Fruit fly (Drosophila melanogaster) whole organism, embryonic: ENCODE data around the gene CG43707.
A peak's percentile ranks its signal among the peaks of the same experiment; 100 is the strongest.

ENCODE experiments used
- Awh ChIP-seq: fragments of 200-800 bp; sonication (Bioruptor generic); IDR thresholded peaks from 2 replicates; pipeline ENCODE4, ENCODE4 v1.3.6; 2022; ENCODE audit warnings: missing biosample characterization, missing genetic modification characterization
- B-H1 ChIP-seq: fragments of 200-800 bp; sonication (Bioruptor generic); IDR thresholded peaks from 3 replicates; pipeline ENCODE4 v1.3.6; 2022; ENCODE audit warnings: missing biosample characterization, missing genetic modification characterization
- BEAF-32 ChIP-seq: fragments of 200-800 bp; sonication (Bioruptor generic); optimal IDR thresholded peaks from 3 replicates; lab custom pipeline; 2017; ENCODE audit warnings: missing biosample characterization, missing genetic modification characterization, mild to moderate bottlenecking, moderate library complexity, missing genetic modification reagents
- CG10321 ChIP-seq: fragments of 200-800 bp; sonication (Bioruptor generic); IDR thresholded peaks from 2 replicates; pipeline ENCODE4 v1.3.6; 2022; ENCODE audit warnings: missing biosample characterization, missing genetic modification characterization
- CG12769 ChIP-seq: fragments of 200-800 bp; sonication (Bioruptor generic); optimal IDR thresholded peaks from 2 replicates; lab custom pipeline; 2019; ENCODE audit warnings: missing biosample characterization, mild to moderate bottlenecking, missing genetic modification characterization, moderate library complexity
- CG13296 ChIP-seq: fragments of 200-800 bp; sonication (Bioruptor generic); optimal IDR thresholded peaks from 3 replicates; lab custom pipeline; 2018; ENCODE audit warnings: missing biosample characterization, mild to moderate bottlenecking, missing genetic modification characterization
- CG13894 ChIP-seq: fragments of 200-800 bp; sonication (Bioruptor generic); optimal IDR thresholded peaks from 3 replicates; lab custom pipeline; 2018; ENCODE audit warnings: missing biosample characterization, mild to moderate bottlenecking, missing genetic modification characterization, moderate library complexity
- CG14014 ChIP-seq: fragments of 200-800 bp; sonication (Bioruptor generic); IDR thresholded peaks from 2 replicates; pipeline ENCODE4 v1.3.6; 2022; ENCODE audit warnings: missing biosample characterization, missing genetic modification characterization
- CG14860 ChIP-seq: fragments of 200-800 bp; sonication (Bioruptor generic); IDR thresholded peaks from 3 replicates; pipeline ENCODE4 v1.3.6; 2022; ENCODE audit warnings: missing biosample characterization, missing genetic modification characterization; ENCODE audit not compliant: partially characterized antibody
- CG17186 ChIP-seq: fragments of 200-800 bp; sonication (Bioruptor generic); optimal IDR thresholded peaks from 3 replicates; lab custom pipeline; 2017; ENCODE audit warnings: missing biosample characterization, missing genetic modification reagents, missing genetic modification characterization
- CG17802 ChIP-seq: fragments of 200-800 bp; sonication (Bioruptor generic); optimal IDR thresholded peaks from 2 replicates; lab custom pipeline; 2018; ENCODE audit warnings: missing biosample characterization, mild to moderate bottlenecking, missing genetic modification characterization, moderate library complexity
- CG3407 ChIP-seq: fragments of 200-800 bp; sonication (Bioruptor generic); optimal IDR thresholded peaks from 2 replicates; lab custom pipeline; 2018; ENCODE audit warnings: missing biosample characterization, mild to moderate bottlenecking, missing genetic modification characterization
- CG42726 ChIP-seq: fragments of 200-800 bp; sonication (Bioruptor generic); IDR thresholded peaks from 2 replicates; pipeline ENCODE4 v1.3.6; 2022; ENCODE audit warnings: missing biosample characterization, missing genetic modification characterization; ENCODE audit not compliant: partially characterized antibody
- CG4360 ChIP-seq: fragments of 200-800 bp; sonication (Bioruptor generic); IDR thresholded peaks from 2 replicates; pipeline ENCODE4 v1.3.6; 2022; ENCODE audit warnings: missing biosample characterization, missing genetic modification characterization
- CG5245 ChIP-seq: fragments of 200-800 bp; sonication (Bioruptor generic); optimal IDR thresholded peaks from 3 replicates; lab custom pipeline; 2016; ENCODE audit warnings: missing biosample characterization, missing genetic modification characterization
- CG6654 ChIP-seq: fragments of 200-800 bp; sonication (Bioruptor generic); optimal IDR thresholded peaks from 2 replicates; lab custom pipeline; 2017; ENCODE audit warnings: missing biosample characterization, mild to moderate bottlenecking, missing genetic modification characterization
- CG6854 ChIP-seq: fragments of 200-800 bp; sonication (Bioruptor generic); optimal IDR thresholded peaks from 3 replicates; lab custom pipeline; 2017; ENCODE audit warnings: missing biosample characterization, mild to moderate bottlenecking, missing genetic modification characterization
- CG7372 ChIP-seq: fragments of 200-800 bp; sonication (Bioruptor generic); IDR thresholded peaks from 2 replicates; pipeline ENCODE4 v1.3.6; 2022; ENCODE audit warnings: missing biosample characterization, missing genetic modification characterization
- CG7928 ChIP-seq: fragments of 200-800 bp; sonication (Bioruptor generic); optimal IDR thresholded peaks from 2 replicates; lab custom pipeline; 2017; ENCODE audit warnings: missing biosample characterization, mild to moderate bottlenecking, missing genetic modification characterization
- E2f2 ChIP-seq: fragments of 200-800 bp; sonication (Bioruptor generic); IDR thresholded peaks from 2 replicates; pipeline ENCODE4 v1.3.6; 2022; ENCODE audit warnings: missing biosample characterization, missing genetic modification characterization
- Eip74EF ChIP-seq, 2 experiments: fragments of 200-800 bp in 1 of 2; fragments of >200 bp in 1 of 2; sonication (Bioruptor generic) in 1 of 2; optimal IDR thresholded peaks; 2 replicates each; lab custom pipeline; 2017 to 2019; ENCODE audit warnings: missing biosample characterization in 2 of 2, missing genetic modification characterization in 2 of 2, mild to moderate bottlenecking in 1 of 2, moderate library complexity in 1 of 2
- Fer1 ChIP-seq: fragments of 200-800 bp; sonication (Bioruptor generic); optimal IDR thresholded peaks from 2 replicates; lab custom pipeline; 2017; ENCODE audit warnings: missing biosample characterization, mild to moderate bottlenecking, missing genetic modification characterization
- Gsc ChIP-seq: fragments of 200-800 bp; sonication (Bioruptor generic); IDR thresholded peaks from 2 replicates; pipeline ENCODE4 v1.3.6; 2022; ENCODE audit warnings: missing biosample characterization, missing genetic modification characterization
- Gug ChIP-seq: fragments of 200-800 bp; sonication (Bioruptor generic); IDR thresholded peaks from 4 replicates; pipeline ENCODE4 v1.3.6; 2022; ENCODE audit warnings: missing biosample characterization, missing genetic modification characterization
- Hr3 ChIP-seq: fragments of 200-800 bp; sonication (Bioruptor generic); optimal IDR thresholded peaks from 3 replicates; lab custom pipeline; 2016; ENCODE audit warnings: missing biosample characterization, missing genetic modification characterization
- Oaz ChIP-seq: fragments of 200-800 bp; sonication (Bioruptor generic); IDR thresholded peaks from 2 replicates; pipeline ENCODE4 v1.3.6; 2022; ENCODE audit warnings: missing biosample characterization, missing genetic modification characterization
- Xbp1 ChIP-seq: fragments of 200-800 bp; sonication (Bioruptor generic); optimal IDR thresholded peaks from 3 replicates; lab custom pipeline; 2016; ENCODE audit warnings: missing biosample characterization, mild to moderate bottlenecking, missing genetic modification characterization
- bab2 ChIP-seq: fragments of 200-800 bp; sonication (Bioruptor generic); optimal IDR thresholded peaks from 2 replicates; lab custom pipeline; 2016; ENCODE audit warnings: missing biosample characterization, missing genetic modification characterization
- cad ChIP-seq: fragments of >200 bp; optimal IDR thresholded peaks from 2 replicates; lab custom pipeline; 2017; ENCODE audit warnings: missing biosample characterization, missing genetic modification characterization
- cato ChIP-seq: fragments of 200-800 bp; sonication (Bioruptor generic); optimal IDR thresholded peaks from 2 replicates; lab custom pipeline; 2016; ENCODE audit warnings: missing biosample characterization, missing genetic modification characterization, borderline replicate concordance
- crc ChIP-seq: fragments of 200-800 bp; sonication (Bioruptor generic); optimal IDR thresholded peaks from 2 replicates; lab custom pipeline; 2016; ENCODE audit warnings: missing biosample characterization, missing genetic modification characterization
- crol ChIP-seq: fragments of 200-800 bp; sonication (Bioruptor generic); IDR thresholded peaks from 2 replicates; pipeline ENCODE4 v1.3.6; 2022; ENCODE audit warnings: missing biosample characterization, missing genetic modification characterization
- eyg ChIP-seq: fragments of 200-800 bp; sonication (Bioruptor generic); optimal IDR thresholded peaks from 3 replicates; lab custom pipeline; 2016; ENCODE audit warnings: missing biosample characterization, missing genetic modification characterization
- gcm ChIP-seq: fragments of 200-800 bp; sonication (Bioruptor generic); optimal IDR thresholded peaks from 2 replicates; lab custom pipeline; 2019; ENCODE audit warnings: missing biosample characterization, mild to moderate bottlenecking, missing genetic modification characterization, moderate library complexity
- ind ChIP-seq: fragments of 200-800 bp; sonication (Bioruptor generic); optimal IDR thresholded peaks from 3 replicates; lab custom pipeline; 2016; ENCODE audit warnings: missing biosample characterization, missing genetic modification characterization
- knrl ChIP-seq: fragments of 200-800 bp; sonication (Bioruptor generic); IDR thresholded peaks from 3 replicates; pipeline ENCODE4 v1.3.6; 2022; ENCODE audit warnings: missing biosample characterization, missing genetic modification characterization; ENCODE audit not compliant: partially characterized antibody
- lilli ChIP-seq: fragments of 200-800 bp; sonication (Bioruptor generic); optimal IDR thresholded peaks from 3 replicates; lab custom pipeline; 2016; ENCODE audit warnings: missing biosample characterization, missing genetic modification characterization
- lola ChIP-seq, 3 experiments: fragments of >200 bp in 2 of 3; fragments of 200-800 bp in 1 of 3; sonication (Bioruptor generic) in 1 of 3; optimal IDR thresholded peaks; 2 replicates each; lab custom pipeline; 2017 to 2019; ENCODE audit warnings: missing biosample characterization in 3 of 3, missing genetic modification characterization in 3 of 3, mild to moderate bottlenecking in 1 of 3, moderate library complexity in 1 of 3
- mld ChIP-seq: fragments of 200-800 bp; sonication (Bioruptor generic); IDR thresholded peaks from 3 replicates; pipeline ENCODE4 v1.3.6; 2022; ENCODE audit warnings: missing biosample characterization, missing genetic modification characterization; ENCODE audit not compliant: partially characterized antibody
- pho ChIP-seq: fragments of 200-800 bp; sonication (Bioruptor generic); optimal IDR thresholded peaks from 2 replicates; lab custom pipeline; 2016; ENCODE audit warnings: missing biosample characterization, missing genetic modification characterization
- prd ChIP-seq, 3 experiments: fragments of >200 bp in 2 of 3; fragments of 200-800 bp in 1 of 3; sonication (Bioruptor generic) in 1 of 3; optimal IDR thresholded peaks in 2 of 3; IDR thresholded peaks in 1 of 3; 2 replicates in 2 of 3; 3 replicates in 1 of 3; pipeline versions ENCODE4 v1.3.6 to Lab custom; 2017 to 2022; ENCODE audit warnings: missing biosample characterization in 1 of 3, missing genetic modification characterization in 1 of 3
- slp2 ChIP-seq: fragments of 200-800 bp; sonication (Bioruptor generic); optimal IDR thresholded peaks from 2 replicates; lab custom pipeline; 2016; ENCODE audit warnings: missing biosample characterization, missing genetic modification characterization
- sqz ChIP-seq: fragments of 200-800 bp; sonication (Bioruptor generic); optimal IDR thresholded peaks from 3 replicates; lab custom pipeline; 2018; ENCODE audit warnings: missing biosample characterization, mild to moderate bottlenecking, missing genetic modification characterization
- stc ChIP-seq: fragments of 200-800 bp; sonication (Bioruptor generic); IDR thresholded peaks from 2 replicates; pipeline ENCODE4 v1.3.6; 2022; ENCODE audit warnings: missing biosample characterization, missing genetic modification characterization
- tap ChIP-seq: fragments of 200-800 bp; optimal IDR thresholded peaks from 3 replicates; lab custom pipeline; 2019; ENCODE audit warnings: missing biosample characterization, mild to moderate bottlenecking, missing genetic modification characterization, moderate library complexity
- vnd ChIP-seq: fragments of 200-800 bp; sonication (Bioruptor generic); IDR thresholded peaks from 3 replicates; pipeline ENCODE4 v1.3.6; 2022; ENCODE audit warnings: missing biosample characterization, missing genetic modification characterization; ENCODE audit not compliant: partially characterized antibody
- z ChIP-seq: fragments of 200-800 bp; sonication (Bioruptor generic); IDR thresholded peaks from 3 replicates; pipeline ENCODE4 v1.3.6; 2022; ENCODE audit warnings: missing biosample characterization, missing genetic modification characterization

CG43707 gene

dm6 chr2L:3778157-3779060 lies 21.4 kb downstream of the CG43707 start (continued):
- TF ChIP-seq CG7928 (GFP tag; lab: Kevin White, UChicago) (no peak), E2f2 (GFP tag; lab: Robert Waterston, UW) (peak; percentile 11; the same call in 1 of the 2 replicates), sqz (GFP tag; lab: Kevin White, UChicago) (peak; percentile 47), stc (GFP tag; lab: Robert Waterston, UW) (no peak), CG17186 (GFP tag; lab: Kevin White, UChicago) (no peak), CG42726 (GFP tag; lab: Robert Waterston, UW) (no peak), CG14860 (GFP tag; lab: Robert Waterston, UW) (no peak), slp2 (GFP tag; lab: Kevin White, UChicago) (no peak), vnd (GFP tag; lab: Robert Waterston, UW) (no peak), CG17802 (tag; lab: Kevin White, UChicago) (no peak), Gsc (GFP tag; lab: Robert Waterston, UW) (no peak), CG6854 (GFP tag; lab: Kevin White, UChicago) (no peak), Eip74EF (GFP tag; optimal IDR thresholded peaks at IDR 0.05; lab: Kevin White, UChicago) (no peak), mld (no peak), lilli (GFP tag; lab: Kevin White, UChicago) (no peak), CG5245 (no peak), crc (GFP tag; lab: Kevin White, UChicago) (no peak), CG12769 (tag; lab: Kevin White, UChicago) (peak; percentile 81), gcm (GFP tag; lab: Kevin White, UChicago) (no peak), Hr3 (GFP tag; lab: Kevin White, UChicago) (peak; percentile 17), B-H1 (GFP tag; lab: Robert Waterston, UW) (no peak), knrl (GFP tag; lab: Robert Waterston, UW) (no peak), bab2 (GFP tag; lab: Kevin White, UChicago) (no peak), CG6654 (GFP tag; lab: Kevin White, UChicago) (no peak), Oaz (GFP tag; lab: Robert Waterston, UW) (no peak), cato (GFP tag; lab: Kevin White, UChicago) (no peak), Xbp1 (no peak), CG7372 (GFP tag; lab: Robert Waterston, UW) (no peak), Gug (GFP tag; lab: Robert Waterston, UW) (no peak), ind (GFP tag; lab: Kevin White, UChicago) (peak; percentile 13), eyg (no peak), CG10321 (GFP tag; lab: Robert Waterston, UW) (peak; percentile 9; the same call in 1 of the 2 replicates), CG3407 (GFP tag; lab: Kevin White, UChicago) (no peak), lola (GFP tag; optimal IDR thresholded peaks at IDR 0.05; lab: Kevin White, UChicago) (peak in 1 of 3 experiments; percentile 2), BEAF-32 (GFP tag; lab: Kevin White, UChicago) (no peak), Fer1 (GFP tag; lab: Kevin White, UChicago) (peak; percentile 3), cad (peak; percentile 49), CG13894 (tag; lab: Kevin White, UChicago) (peak; percentile 93), pho (GFP tag; lab: Kevin White, UChicago) (no peak), prd (optimal IDR thresholded peaks at IDR 0.05; lab: Kevin White, UChicago) (no peak), prd (GFP tag; IDR thresholded peaks at IDR 0.05; lab: Robert Waterston, UW) (peak; percentile 21; the same call in 1 of the 3 replicates), CG14014 (no peak), z (peak; percentile 70; the same call in 2 of the 3 replicates), CG13296 (peak; percentile 32), CG4360 (no peak), Awh (GFP tag; lab: Robert Waterston, UW) (0 out of 2 replicates have a peak, but pooled peaks have one; percentile 52), tap (tag; lab: Kevin White, UChicago) (no peak), crol (GFP tag; lab: Robert Waterston, UW) (peak; percentile 71)
